Fruit fly (Drosophila melanogaster): ENCODE data around the gene Abd-B.

Gene Abd-B

DNA sequence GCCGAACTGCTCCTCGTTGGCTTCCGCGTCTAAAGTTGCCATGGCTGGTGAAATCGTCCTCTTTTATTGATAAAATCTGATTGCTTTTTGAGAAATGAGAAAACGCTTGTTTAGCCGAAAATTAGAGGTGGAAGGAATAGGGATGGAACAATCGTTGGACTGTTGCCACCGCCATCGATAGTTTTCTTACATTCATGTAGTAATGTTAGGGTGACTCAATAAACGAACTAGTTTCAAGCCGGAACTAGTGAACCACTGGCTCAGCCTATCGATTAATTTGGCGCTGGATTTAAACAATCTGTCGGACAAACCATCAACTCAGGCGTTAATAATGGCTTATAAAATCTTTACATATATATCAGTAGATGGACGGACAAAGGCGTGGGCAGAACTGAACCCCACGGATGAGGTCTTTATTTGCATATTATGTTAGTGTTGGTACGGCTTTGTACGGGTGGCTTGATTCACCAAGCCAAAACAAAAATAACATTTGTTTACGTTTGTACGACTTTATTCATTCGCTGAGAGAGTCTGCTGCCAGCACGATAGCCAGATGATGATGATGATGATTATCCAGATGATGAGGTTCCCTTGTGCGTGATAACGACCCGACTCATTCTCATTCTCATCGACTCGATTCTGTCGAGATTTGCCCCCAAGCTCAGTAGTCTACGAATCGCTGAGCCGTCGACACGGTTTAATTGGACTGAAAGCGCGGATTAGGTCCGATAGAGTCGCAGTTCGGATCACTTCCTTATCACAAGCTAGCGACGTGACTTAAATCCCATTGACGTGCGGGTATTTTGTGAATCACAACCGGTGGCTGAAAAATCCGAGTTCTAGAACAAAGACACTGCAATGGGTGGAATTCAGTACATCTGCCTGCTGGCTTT is 30.4 kb upstream of the Abd-B start, which contains the start of the genes Sf3a1 and Irc (continued):
- peak; percentile 62 for TF ChIP-seq CG33213 (GFP tag; optimal IDR thresholded peaks at IDR 0.05)
- no peak for TF ChIP-seq tll (GFP tag; optimal IDR thresholded peaks at IDR 0.05)
- TF ChIP-seq zf30C (GFP tag; optimal IDR thresholded peaks at IDR 0.05): no peak
- TF ChIP-seq Doc3 (GFP tag; IDR thresholded peaks at IDR 0.05; ENCODE audit: partially characterized antibody): peak; percentile 93
- TF ChIP-seq CG15479 (GFP tag; optimal IDR thresholded peaks at IDR 0.05): no peak
- TF ChIP-seq pum (GFP tag; optimal IDR thresholded peaks at IDR 0.05): peak; percentile 7
- TF ChIP-seq trem (tag; optimal IDR thresholded peaks at IDR 0.05): peak; percentile 75
- no peak for TF ChIP-seq slou (GFP tag; optimal IDR thresholded peaks at IDR 0.05)
- TF ChIP-seq Chrac-16 (GFP tag; optimal IDR thresholded peaks at IDR 0.05): peak; percentile 13
- no peak for TF ChIP-seq CG7839 (tag; optimal IDR thresholded peaks at IDR 0.05)
- TF ChIP-seq scrt (GFP tag; optimal IDR thresholded peaks at IDR 0.05): no peak
- TF ChIP-seq CG17568 (GFP tag; optimal IDR thresholded peaks at IDR 0.05): peak; percentile 100
- peak; percentile 56 for TF ChIP-seq nmo (GFP tag; optimal IDR thresholded peaks at IDR 0.05)
- TF ChIP-seq CG34422 (GFP tag; IDR thresholded peaks at IDR 0.05): peak; percentile 46; the same call in 1 of the 3 replicates
- TF ChIP-seq CG1603 (tag; optimal IDR thresholded peaks at IDR 0.05): peak; percentile 81
- peak; percentile 96 for TF ChIP-seq Dll (GFP tag; IDR thresholded peaks at IDR 0.05; ENCODE audit: partially characterized antibody)
- TF ChIP-seq CG9817 (tag; optimal IDR thresholded peaks at IDR 0.05): peak; percentile 8
- TF ChIP-seq CG2199 (GFP tag; IDR thresholded peaks at IDR 0.05): peak; percentile 71; the same call in 1 of the 3 replicates
- TF ChIP-seq dpn (GFP tag; optimal IDR thresholded peaks at IDR 0.05): peak; percentile 24 to 52
- TF ChIP-seq CG8290 (GFP tag; optimal IDR thresholded peaks at IDR 0.05): no peak
- peak in 1 of 2 experiments; percentile 76 for TF ChIP-seq CG8290 (tag; optimal IDR thresholded peaks at IDR 0.05)
- TF ChIP-seq CG4282 (GFP tag; optimal IDR thresholded peaks at IDR 0.05): peak; percentile 21
- peak; percentile 5 for TF ChIP-seq PHDP (tag; optimal IDR thresholded peaks at IDR 0.05)
- peak; percentile 72 for TF ChIP-seq Lhr (GFP tag; optimal IDR thresholded peaks at IDR 0.05)
- peak; percentile 94 for TF ChIP-seq ato (GFP tag; IDR thresholded peaks at IDR 0.05; ENCODE audit: partially characterized antibody)
- TF ChIP-seq Mad (GFP tag; optimal IDR thresholded peaks at IDR 0.05): peak; percentile 20
- peak; percentile 52 for TF ChIP-seq CG14710 (tag; optimal IDR thresholded peaks at IDR 0.05)
- peak; percentile 47 for TF ChIP-seq CG30403 (GFP tag; optimal IDR thresholded peaks at IDR 0.05)
- TF ChIP-seq z (GFP tag; IDR thresholded peaks at IDR 0.05): no peak
- TF ChIP-seq CG14050 (GFP tag; IDR thresholded peaks at IDR 0.05): no peak
- TF ChIP-seq CG2116 (GFP tag; optimal IDR thresholded peaks at IDR 0.05): peak; percentile 79
- TF ChIP-seq mam (GFP tag; optimal IDR thresholded peaks at IDR 0.05): peak; percentile 57
- peak; percentile 5; the same call in 1 of the 2 replicates for TF ChIP-seq chm (GFP tag; IDR thresholded peaks at IDR 0.05)
- no peak for TF ChIP-seq CG16779 (GFP tag; IDR thresholded peaks at IDR 0.05)
- TF ChIP-seq Hr39 (optimal IDR thresholded peaks at IDR 0.05): no peak
- TF ChIP-seq amos (GFP tag; IDR thresholded peaks at IDR 0.05; ENCODE audit: partially characterized antibody): peak; percentile 98
- no peak for TF ChIP-seq wor (GFP tag; IDR thresholded peaks at IDR 0.05)
- peak; percentile 78 for TF ChIP-seq CG10543 (GFP tag; optimal IDR thresholded peaks at IDR 0.05)
- TF ChIP-seq MBD-R2 (GFP tag; IDR thresholded peaks at IDR 0.05): peak; percentile 93
- TF ChIP-seq CG12391 (tag; optimal IDR thresholded peaks at IDR 0.05): peak; percentile 50
- TF ChIP-seq CG34224 (GFP tag; IDR thresholded peaks at IDR 0.05; ENCODE audit: partially characterized antibody): peak; percentile 95
- peak; percentile 42 for TF ChIP-seq CG10267 (tag; optimal IDR thresholded peaks at IDR 0.05)
- peak; percentile 92 for TF ChIP-seq HLH4C (GFP tag; IDR thresholded peaks at IDR 0.05; ENCODE audit: partially characterized antibody)
- TF ChIP-seq CG6689 (GFP tag; IDR thresholded peaks at IDR 0.05): no peak
- TF ChIP-seq CG1647 (GFP tag; optimal IDR thresholded peaks at IDR 0.05): peak; percentile 11
- TF ChIP-seq Deaf1 (tag; optimal IDR thresholded peaks at IDR 0.05): peak; percentile 41
- no peak for TF ChIP-seq zen (tag; optimal IDR thresholded peaks at IDR 0.05)
- TF ChIP-seq dm (GFP tag; optimal IDR thresholded peaks at IDR 0.05): peak; percentile 44

Data from whole organism, embryonic.